Worm (Caenorhabditis elegans): ENCODE results near the gene del-8.

Gene del-8

ce11 chrX:9551112-9551511 lies 38.1 kb upstream of the del-8 start:
- no peak for TF ChIP-seq ceh-30 (tag; optimal IDR thresholded peaks at IDR 0.05)
- peak; percentile 32 for TF ChIP-seq nfya-1 (tag; optimal IDR thresholded peaks at IDR 0.05)

ce11 chrX:9552404-9552803 lies 36.8 kb upstream of the del-8 start:
- peak; percentile 10 for TF ChIP-seq C08G9.2 (tag; optimal IDR thresholded peaks at IDR 0.05)
- no peak for TF ChIP-seq fax-1 (tag; optimal IDR thresholded peaks at IDR 0.05)
- peak; percentile 14 for TF ChIP-seq ceh-34 (tag; optimal IDR thresholded peaks at IDR 0.05)
- no peak for TF ChIP-seq pat-9 (tag; optimal IDR thresholded peaks at IDR 0.05)
- TF ChIP-seq sdc-2 (tag; optimal IDR thresholded peaks at IDR 0.05): peak; percentile 26
- TF ChIP-seq unc-42 (tag; optimal IDR thresholded peaks at IDR 0.05): peak; percentile 6
- TF ChIP-seq ceh-31 (tag; optimal IDR thresholded peaks at IDR 0.05): peak; percentile 21

ce11 chrX:9553095-9553494 lies 36.1 kb upstream of the del-8 start:
- TF ChIP-seq K02D7.2 (tag; optimal IDR thresholded peaks at IDR 0.05) (no peak), hlh-13 (GFP tag; optimal IDR thresholded peaks at IDR 0.05) (no peak), nfya-1 (tag; optimal IDR thresholded peaks at IDR 0.05) (no peak), unc-3 (GFP tag; conservative IDR thresholded peaks at IDR 0.05) (no peak), unc-3 (tag; optimal IDR thresholded peaks at IDR 0.05) (no peak), madf-2 (tag; optimal IDR thresholded peaks at IDR 0.05) (no peak), hlh-30 (tag; optimal IDR thresholded peaks at IDR 0.05; ENCODE audit: insufficient read depth) (no peak), ceh-30 (tag; optimal IDR thresholded peaks at IDR 0.05) (no peak), dmd-4 (tag; optimal IDR thresholded peaks at IDR 0.05; ENCODE audit: borderline replicate concordance) (no peak)

- TF ChIP-seq dmd-4 (tag; optimal IDR thresholded peaks at IDR 0.05; ENCODE audit: borderline replicate concordance) (no peak), tbx-2 (tag; optimal IDR thresholded peaks at IDR 0.05) (no peak), ceh-22 (tag; optimal IDR thresholded peaks at IDR 0.05) (no peak), madf-2 (tag; optimal IDR thresholded peaks at IDR 0.05) (no peak), sox-2 (GFP tag; IDR thresholded peaks at IDR 0.05) (no peak), ceh-30 (tag; optimal IDR thresholded peaks at IDR 0.05) (no peak), nhr-232 (tag; optimal IDR thresholded peaks at IDR 0.05) (no peak), ttx-3 (tag; optimal IDR thresholded peaks at IDR 0.05) (no peak), hlh-13 (GFP tag; optimal IDR thresholded peaks at IDR 0.05) (no peak), lim-6 (tag; optimal IDR thresholded peaks at IDR 0.05) (no peak), ceh-6 (GFP tag; optimal IDR thresholded peaks at IDR 0.05) (no peak), C38D4.7 (GFP tag; optimal IDR thresholded peaks at IDR 0.05) (no peak), ceh-19 (GFP tag; optimal IDR thresholded peaks at IDR 0.05) (no peak)
Observed at ce11 chrX:9555238-9555637, 34.0 kb upstream of the del-8 start.

- TF ChIP-seq ttx-3 (tag; optimal IDR thresholded peaks at IDR 0.05): no peak
- no peak for TF ChIP-seq ceh-6 (GFP tag; optimal IDR thresholded peaks at IDR 0.05)
- TF ChIP-seq ama-1 (optimal IDR thresholded peaks at IDR 0.05): no peak
- no peak for TF ChIP-seq pat-9 (tag; optimal IDR thresholded peaks at IDR 0.05)
- TF ChIP-seq hlh-6 (tag; optimal IDR thresholded peaks at IDR 0.05): no peak
- TF ChIP-seq F13H6.1 (tag; optimal IDR thresholded peaks at IDR 0.05): no peak
- no peak for TF ChIP-seq hlh-8 (tag; optimal IDR thresholded peaks at IDR 0.05)
Observed at ce11 chrX:9556038-9556437, 33.2 kb upstream of the del-8 start.

ce11 chrX:9560931-9561330 lies 28.3 kb upstream of the del-8 start:
- TF ChIP-seq zip-5 (tag; optimal IDR thresholded peaks at IDR 0.05): no peak
- no peak for TF ChIP-seq unc-3 (GFP tag; conservative IDR thresholded peaks at IDR 0.05)
- TF ChIP-seq unc-3 (tag; optimal IDR thresholded peaks at IDR 0.05): no peak
- peak; percentile 35 for TF ChIP-seq elt-2 (tag; optimal IDR thresholded peaks at IDR 0.05)

- TF ChIP-seq ref-2 (tag; optimal IDR thresholded peaks at IDR 0.05) (no peak), ceh-9 (tag; optimal IDR thresholded peaks at IDR 0.05) (no peak), unc-3 (GFP tag; conservative IDR thresholded peaks at IDR 0.05) (no peak), unc-3 (tag; optimal IDR thresholded peaks at IDR 0.05) (no peak)
Observed at ce11 chrX:9565881-9566280, 23.3 kb upstream of the del-8 start, which contains the start of gene moc-5. moc-5 (minus strand) TSS chrX:9565981.
